Worm (Caenorhabditis elegans) whole organism, L1 larva: ENCODE measurements around the gene T23G7.3.

Experiments
- C34B4.2 ChIP-seq: sonication (generic microtip); optimal IDR thresholded peaks from 2 replicates; lab custom pipeline; 2017; ENCODE audit warnings: mild to moderate bottlenecking, missing genetic modification characterization, missing compliant biosample characterization
- Y116A8C.19 ChIP-seq: sonication (generic microtip); optimal IDR thresholded peaks from 2 replicates; lab custom pipeline; 2016; ENCODE audit warnings: missing compliant biosample characterization, missing genetic modification characterization, borderline replicate concordance
- aly-2 ChIP-seq: fragments of 150-350 bp; optimal IDR thresholded peaks from 2 replicates; lab custom pipeline; 2014; ENCODE audit warnings: missing biosample characterization, missing genetic modification characterization
- ceh-63 ChIP-seq: fragments of 200-800 bp; sonication (Bioruptor generic); optimal IDR thresholded peaks from 2 replicates; lab custom pipeline; 2018; ENCODE audit warnings: mild to moderate bottlenecking, missing genetic modification characterization, missing compliant biosample characterization
- ceh-8 ChIP-seq: fragments of 200-800 bp; sonication (Bioruptor generic); optimal IDR thresholded peaks from 2 replicates; lab custom pipeline; 2018; ENCODE audit warnings: mild to moderate bottlenecking, missing genetic modification characterization, moderate library complexity, missing compliant biosample characterization
- ceh-88 ChIP-seq: fragments of 200-800 bp; sonication (Bioruptor generic); IDR thresholded peaks from 2 replicates; pipeline ENCODE4 v1.3.6; 2022; ENCODE audit warnings: missing genetic modification characterization, missing compliant biosample characterization
- ceh-90 ChIP-seq: sonication (generic microtip); optimal IDR thresholded peaks from 2 replicates; lab custom pipeline; 2016; ENCODE audit warnings: missing genetic modification characterization, missing compliant biosample characterization
- dsc-1 ChIP-seq: sonication (generic microtip); optimal IDR thresholded peaks from 2 replicates; lab custom pipeline; 2016; ENCODE audit warnings: mild to moderate bottlenecking, missing genetic modification characterization, missing compliant biosample characterization
- efl-1 ChIP-seq, 4 experiments: fragments of 150-350 bp; optimal IDR thresholded peaks in 3 of 4; peaks in 1 of 4; 1 replicate in 1 of 4; 2 replicates in 3 of 4; lab custom pipeline; 2014; ENCODE audit warnings: missing biosample characterization in 2 of 4, missing genetic modification characterization in 2 of 4, missing genetic modification reagents in 2 of 4
- efl-3 ChIP-seq: fragments of 200-800 bp; sonication (Bioruptor generic); optimal IDR thresholded peaks from 2 replicates; lab custom pipeline; 2018; ENCODE audit warnings: mild to moderate bottlenecking, missing genetic modification characterization, missing compliant biosample characterization
- egl-13 ChIP-seq: sonication (generic microtip); optimal IDR thresholded peaks from 2 replicates; lab custom pipeline; 2016; ENCODE audit warnings: missing genotype, missing genetic modification reagents, missing genetic modification characterization, missing compliant biosample characterization
- elt-2 ChIP-seq: sonication (generic microtip); optimal IDR thresholded peaks from 2 replicates; lab custom pipeline; 2016; ENCODE audit warnings: missing genetic modification characterization, mild to moderate bottlenecking, inconsistent platforms, missing compliant biosample characterization, missing genetic modification reagents
- elt-3 ChIP-seq, 6 experiments: fragments of 150-350 bp in 1 of 6; sonication (generic microtip); optimal IDR thresholded peaks; 2 replicates each; lab custom pipeline; 2017 to 2018; ENCODE audit warnings: missing biosample characterization in 6 of 6, missing genetic modification characterization in 6 of 6, inconsistent platforms in 1 of 6
- fkh-10 ChIP-seq: sonication (generic microtip); optimal IDR thresholded peaks from 2 replicates; lab custom pipeline; 2017; ENCODE audit warnings: missing biosample characterization, missing genetic modification reagents, missing genetic modification characterization
- fkh-8 ChIP-seq: sonication (generic microtip); optimal IDR thresholded peaks from 2 replicates; lab custom pipeline; 2016; ENCODE audit warnings: mild to moderate bottlenecking, missing genetic modification characterization, missing compliant biosample characterization
- fos-1 ChIP-seq: fragments of 150-350 bp; optimal IDR thresholded peaks from 2 replicates; lab custom pipeline; 2014; ENCODE audit warnings: missing biosample characterization, missing genetic modification characterization
- grh-1 ChIP-seq: fragments of 200-800 bp; sonication (Bioruptor generic); IDR thresholded peaks from 2 replicates; pipeline ENCODE4 v1.3.6; 2022; ENCODE audit warnings: missing genetic modification reagents, missing genetic modification characterization, missing compliant biosample characterization
- hlh-17 ChIP-seq: fragments of 200-800 bp; sonication (Bioruptor generic); optimal IDR thresholded peaks from 2 replicates; lab custom pipeline; 2018; ENCODE audit warnings: missing genetic modification characterization, mild to moderate bottlenecking, missing compliant biosample characterization, moderate library complexity, borderline replicate concordance
- hlh-4 ChIP-seq: sonication (generic microtip); optimal IDR thresholded peaks from 2 replicates; lab custom pipeline; 2016; ENCODE audit warnings: mild to moderate bottlenecking, missing genetic modification characterization, missing compliant biosample characterization
- lin-13 ChIP-seq: fragments of 150-350 bp; optimal IDR thresholded peaks from 2 replicates; lab custom pipeline; 2014; ENCODE audit warnings: missing biosample characterization, missing genetic modification reagents, missing genetic modification characterization
- lin-14 ChIP-seq: fragments of 200-800 bp; sonication (Bioruptor generic); optimal IDR thresholded peaks from 2 replicates; lab custom pipeline; 2018; ENCODE audit warnings: mild to moderate bottlenecking, missing genetic modification characterization, moderate library complexity, missing compliant biosample characterization
- lin-15B ChIP-seq: fragments of 150-350 bp; sonication (generic microtip); optimal IDR thresholded peaks from 3 replicates; lab custom pipeline; 2014; ENCODE audit warnings: missing biosample characterization, missing genetic modification characterization
- lin-35 ChIP-seq, 2 experiments: fragments of 150-350 bp; optimal IDR thresholded peaks; 2 replicates each; lab custom pipeline; 2014; ENCODE audit warnings: missing biosample characterization in 2 of 2, missing genetic modification characterization in 2 of 2, missing genetic modification reagents in 2 of 2
- lin-39 ChIP-seq: fragments of 150-350 bp; optimal IDR thresholded peaks from 2 replicates; lab custom pipeline; 2014; ENCODE audit warnings: missing biosample characterization, missing genetic modification reagents, missing genetic modification characterization
- lsy-2 ChIP-seq, 2 experiments: fragments of 150-350 bp; optimal IDR thresholded peaks; 2 replicates each; lab custom pipeline; 2014; ENCODE audit warnings: missing biosample characterization in 2 of 2, missing genetic modification characterization in 2 of 2
- mdl-1 ChIP-seq, 2 experiments: fragments of 150-350 bp; optimal IDR thresholded peaks; 2 replicates each; lab custom pipeline; 2014 to 2017; ENCODE audit warnings: missing biosample characterization in 2 of 2, missing genetic modification characterization in 2 of 2, inconsistent platforms in 1 of 2
- mep-1 ChIP-seq: fragments of 150-350 bp; optimal IDR thresholded peaks from 2 replicates; lab custom pipeline; 2014; ENCODE audit warnings: missing biosample characterization, missing genetic modification characterization
- nhr-19 ChIP-seq: fragments of 200-800 bp; sonication (Bioruptor generic); conservative IDR thresholded peaks from 2 replicates; pipeline ENCODE4 v1.3.6; 2022; ENCODE audit warnings: missing genetic modification characterization, missing compliant biosample characterization
- nhr-20 ChIP-seq: sonication (generic microtip); optimal IDR thresholded peaks from 2 replicates; lab custom pipeline; 2016; ENCODE audit warnings: mild to moderate bottlenecking, missing genetic modification characterization, missing compliant biosample characterization
- nhr-28 ChIP-seq: fragments of 150-350 bp; optimal IDR thresholded peaks from 2 replicates; lab custom pipeline; 2014; ENCODE audit warnings: missing biosample characterization, missing genetic modification characterization
- nhr-47 ChIP-seq: sonication (generic microtip); optimal IDR thresholded peaks from 2 replicates; lab custom pipeline; 2016; ENCODE audit warnings: mild to moderate bottlenecking, missing genetic modification characterization, moderate library complexity, missing compliant biosample characterization
- nhr-71 ChIP-seq: sonication (generic microtip); optimal IDR thresholded peaks from 2 replicates; lab custom pipeline; 2016; ENCODE audit warnings: mild to moderate bottlenecking, missing genetic modification characterization, moderate library complexity, missing compliant biosample characterization
- nhr-76 ChIP-seq: sonication (generic microtip); optimal IDR thresholded peaks from 2 replicates; lab custom pipeline; 2017; ENCODE audit warnings: missing biosample characterization, missing genetic modification characterization
- nhr-85 ChIP-seq: sonication (generic microtip); peaks from one replicate; lab custom pipeline; 2016; ENCODE audit warnings: missing genetic modification characterization, inconsistent platforms, missing compliant biosample characterization
- nhr-90 ChIP-seq: sonication (generic microtip); optimal IDR thresholded peaks from 2 replicates; lab custom pipeline; 2016; ENCODE audit warnings: mild to moderate bottlenecking, missing genetic modification characterization, missing compliant biosample characterization; ENCODE audit not compliant: poor library complexity
- pag-3 ChIP-seq: sonication (generic microtip); optimal IDR thresholded peaks from 2 replicates; lab custom pipeline; 2017; ENCODE audit warnings: missing genetic modification characterization, mild to moderate bottlenecking, missing compliant biosample characterization, antibody characterized with exemption, borderline replicate concordance; ENCODE audit not compliant: insufficient read depth
- pax-3 ChIP-seq: fragments of 200-800 bp; sonication (Bioruptor generic); optimal IDR thresholded peaks from 2 replicates; lab custom pipeline; 2018; ENCODE audit warnings: mild to moderate bottlenecking, missing genetic modification characterization, moderate library complexity, missing compliant biosample characterization
- pqm-1 ChIP-seq: sonication (generic microtip); optimal IDR thresholded peaks from 3 replicates; lab custom pipeline; 2017; ENCODE audit warnings: missing biosample characterization, missing genetic modification characterization
- skn-1 ChIP-seq: fragments of 150-350 bp; optimal IDR thresholded peaks from 2 replicates; lab custom pipeline; 2014; ENCODE audit warnings: missing biosample characterization, missing genetic modification characterization
- snpc-4 ChIP-seq: fragments of 150-350 bp; optimal IDR thresholded peaks from 2 replicates; lab custom pipeline; 2014; ENCODE audit warnings: missing biosample characterization, missing genetic modification characterization
- snu-23 ChIP-seq: sonication (generic microtip); optimal IDR thresholded peaks from 2 replicates; lab custom pipeline; 2016; ENCODE audit warnings: missing genetic modification characterization, missing compliant biosample characterization
- sox-4 ChIP-seq: sonication (generic microtip); optimal IDR thresholded peaks from 2 replicates; lab custom pipeline; 2016; ENCODE audit warnings: missing genetic modification characterization, missing compliant biosample characterization
- sptf-1 ChIP-seq: fragments of 150-350 bp; optimal IDR thresholded peaks from 2 replicates; lab custom pipeline; 2014; ENCODE audit warnings: missing biosample characterization, missing genetic modification characterization
- sup-37 ChIP-seq: fragments of 200-800 bp; sonication (Bioruptor generic); optimal IDR thresholded peaks from 2 replicates; lab custom pipeline; 2018; ENCODE audit warnings: mild to moderate bottlenecking, missing genetic modification characterization, missing compliant biosample characterization
- swsn-7 ChIP-seq: sonication (generic microtip); optimal IDR thresholded peaks from 2 replicates; lab custom pipeline; 2016; ENCODE audit warnings: missing genetic modification characterization, missing compliant biosample characterization
- tbx-2 ChIP-seq: sonication (generic microtip); optimal IDR thresholded peaks from 2 replicates; lab custom pipeline; 2016; ENCODE audit warnings: missing genetic modification characterization, missing compliant biosample characterization
- tlp-1 ChIP-seq: fragments of 150-350 bp; optimal IDR thresholded peaks from 2 replicates; lab custom pipeline; 2014; ENCODE audit warnings: missing biosample characterization, missing genetic modification characterization
- unc-86 ChIP-seq: sonication (generic microtip); optimal IDR thresholded peaks from 2 replicates; lab custom pipeline; 2016; ENCODE audit warnings: missing genetic modification characterization, missing compliant biosample characterization
- vab-15 ChIP-seq: sonication (generic microtip); optimal IDR thresholded peaks from 2 replicates; lab custom pipeline; 2017; ENCODE audit warnings: missing genotype, mild to moderate bottlenecking, missing genetic modification characterization, missing compliant biosample characterization
- xbp-1 ChIP-seq: sonication (generic microtip); optimal IDR thresholded peaks from 2 replicates; lab custom pipeline; 2016; ENCODE audit warnings: missing genetic modification characterization, missing compliant biosample characterization
- zip-4 ChIP-seq: fragments of 200-800 bp; sonication (Bioruptor generic); optimal IDR thresholded peaks from 2 replicates; lab custom pipeline; 2018; ENCODE audit warnings: mild to moderate bottlenecking, missing genetic modification characterization, moderate library complexity, missing compliant biosample characterization
- ztf-11 ChIP-seq, 2 experiments: sonication (generic microtip); optimal IDR thresholded peaks; 2 replicates each; lab custom pipeline; 2016 to 2017; ENCODE audit warnings: missing genetic modification characterization in 2 of 2, missing biosample characterization in 1 of 2, missing compliant biosample characterization in 1 of 2

T23G7.3 gene

DNA sequence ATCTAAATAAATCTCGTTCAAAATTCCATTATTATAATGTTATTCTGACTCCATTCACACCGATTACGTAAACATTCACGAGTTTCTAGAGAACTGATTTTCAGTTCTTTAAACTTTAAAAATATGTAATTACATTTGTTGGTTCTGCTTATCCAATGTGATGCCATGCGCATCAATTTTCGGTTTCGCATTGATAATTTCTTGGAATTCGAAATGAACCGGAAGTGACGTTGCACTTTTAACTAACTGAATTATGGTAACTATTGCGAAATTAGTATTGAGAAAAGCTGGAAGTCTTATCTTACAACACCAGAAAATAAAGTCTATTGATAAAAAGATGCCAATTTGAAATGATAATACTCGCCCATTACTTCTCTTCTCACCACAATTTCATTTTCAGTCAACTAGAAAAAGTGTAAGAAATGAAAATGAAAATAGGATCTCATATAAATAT lies 49.8 kb downstream of the T23G7.3 start:
- TF ChIP-seq elt-3 (tag; optimal IDR thresholded peaks at IDR 0.05; lab: Kevin White, UChicago) (no peak), grh-1 (GFP tag; lab: Robert Waterston, UW) (no peak), dsc-1 (tag; lab: Kevin White, UChicago) (peak; percentile 93), lin-15B (tag; lab: Kevin White, UChicago) (no peak), lin-14 (peak; percentile 67), snu-23 (no peak), hlh-17 (GFP tag; lab: Kevin White, UChicago) (no peak), pag-3 (tag; lab: Kevin White, UChicago) (no peak), Y116A8C.19 (tag; lab: Kevin White, UChicago) (no peak), hlh-4 (no peak), nhr-20 (peak; percentile 51), elt-2 (tag; lab: Kevin White, UChicago) (peak; percentile 69), ceh-63 (GFP tag; lab: Kevin White, UChicago) (no peak), nhr-19 (GFP tag; lab: Robert Waterston, UW) (peak; percentile 15; the same call in 1 of the 2 replicates), egl-13 (tag; lab: Kevin White, UChicago) (peak; percentile 71), sup-37 (GFP tag; lab: Kevin White, UChicago) (no peak), nhr-28 (no peak), lin-35 (GFP tag; optimal IDR thresholded peaks at IDR 0.05; lab: Kevin White, UChicago) (peak in 1 of 2 experiments; percentile 32), lin-13 (GFP tag; lab: Kevin White, UChicago) (peak; percentile 10), ceh-88 (no peak), nhr-76 (tag; lab: Kevin White, UChicago) (no peak), ceh-8 (GFP tag; lab: Kevin White, UChicago) (peak; percentile 16), sptf-1 (tag; lab: Kevin White, UChicago) (no peak), C34B4.2 (tag; lab: Kevin White, UChicago) (no peak), nhr-90 (tag; lab: Kevin White, UChicago) (no peak), ceh-90 (tag; lab: Kevin White, UChicago) (peak; percentile 19), vab-15 (tag; lab: Kevin White, UChicago) (no peak), tlp-1 (tag; lab: Kevin White, UChicago) (no peak), aly-2 (tag; lab: Kevin White, UChicago) (no peak), fos-1 (no peak), fkh-10 (GFP tag; lab: Kevin White, UChicago) (peak; percentile 14), nhr-85 (tag; lab: Kevin White, UChicago) (no peak), xbp-1 (tag; lab: Kevin White, UChicago) (peak; percentile 18), unc-86 (tag; lab: Kevin White, UChicago) (no peak), mep-1 (peak; percentile 9), mdl-1 (tag; optimal IDR thresholded peaks at IDR 0.05; lab: Kevin White, UChicago) (no peak), lin-39 (no peak), ztf-11 (tag; optimal IDR thresholded peaks at IDR 0.05; lab: Kevin White, UChicago) (no peak), efl-3 (no peak), lsy-2 (tag; optimal IDR thresholded peaks at IDR 0.05; lab: Kevin White, UChicago) (peak; percentile 45 to 55), skn-1 (tag; lab: Kevin White, UChicago) (no peak), snpc-4 (tag; lab: Kevin White, UChicago) (no peak), fkh-8 (peak; percentile 92), nhr-47 (peak; percentile 82), nhr-71 (tag; lab: Kevin White, UChicago) (peak; percentile 90), pqm-1 (tag; lab: Kevin White, UChicago) (peak; percentile 3), swsn-7 (tag; lab: Kevin White, UChicago) (peak; percentile 35), sox-4 (tag; lab: Kevin White, UChicago) (peak; percentile 96), zip-4 (GFP tag; lab: Kevin White, UChicago) (peak; percentile 60), pax-3 (tag; lab: Kevin White, UChicago) (peak; percentile 77), tbx-2 (tag; lab: Kevin White, UChicago) (peak; percentile 7), efl-1 (optimal IDR thresholded peaks at IDR 0.05; lab: Kevin White, UChicago) (no peak), efl-1 (GFP tag; optimal IDR thresholded peaks at IDR 0.05 in 1 of 2; lab: Kevin White, UChicago) (peak in 1 of 2 experiments; percentile 40)
